Worm (Caenorhabditis elegans): ENCODE measurements around the gene grsp-4.

grsp-4 gene

ce11 chrV:7635469-7635868 is 10.7 kb downstream of the grsp-4 start, which contains the start of gene srd-29:
srd-29 (plus strand) TSS chrV:7635769.
- no peak for TF ChIP-seq drap-1 (GFP tag; optimal IDR thresholded peaks at IDR 0.05)
- no peak for TF ChIP-seq nhr-76 (tag; optimal IDR thresholded peaks at IDR 0.05)
- TF ChIP-seq tbx-8 (GFP tag; optimal IDR thresholded peaks at IDR 0.05) = no peak
- TF ChIP-seq unc-120 (tag; optimal IDR thresholded peaks at IDR 0.05; ENCODE audit: poor library complexity, severe bottlenecking) = no peak
- no peak for TF ChIP-seq mep-1 (tag; optimal IDR thresholded peaks at IDR 0.05)
- TF ChIP-seq pha-4 (tag; optimal IDR thresholded peaks at IDR 0.05) = no peak
- no peak for TF ChIP-seq ceh-39 (tag; optimal IDR thresholded peaks at IDR 0.05)
- no peak for TF ChIP-seq nhr-2 (tag; optimal IDR thresholded peaks at IDR 0.05)
- no peak for TF ChIP-seq mab-5 (tag; optimal IDR thresholded peaks at IDR 0.05)
- no peak for TF ChIP-seq ham-2 (GFP tag; optimal IDR thresholded peaks at IDR 0.05)
- TF ChIP-seq sem-2 (GFP tag; optimal IDR thresholded peaks at IDR 0.05) = no peak
- TF ChIP-seq ces-1 (GFP tag; optimal IDR thresholded peaks at IDR 0.05) = no peak
- no peak for TF ChIP-seq mls-2 (tag; optimal IDR thresholded peaks at IDR 0.05)
- no peak for TF ChIP-seq sptf-1 (tag; optimal IDR thresholded peaks at IDR 0.05)
- TF ChIP-seq bed-3 (GFP tag; optimal IDR thresholded peaks at IDR 0.05) = no peak
- no peak for TF ChIP-seq elt-1 (tag; optimal IDR thresholded peaks at IDR 0.05; ENCODE audit: borderline replicate concordance, insufficient read depth)
- TF ChIP-seq nhr-12 (tag; optimal IDR thresholded peaks at IDR 0.05) = no peak
- no peak for TF ChIP-seq blmp-1 (tag; optimal IDR thresholded peaks at IDR 0.05)
- TF ChIP-seq snpc-4 (tag; optimal IDR thresholded peaks at IDR 0.05) = no peak

ce11 chrV:7637801-7638200 is 13.0 kb downstream of the grsp-4 start, which contains the start of gene clec-45:
clec-45 (plus strand) TSS chrV:7638101.
- TF ChIP-seq unc-39 (tag; optimal IDR thresholded peaks at IDR 0.05) = no peak
- no peak for TF ChIP-seq nhr-237 (tag; optimal IDR thresholded peaks at IDR 0.05)
- TF ChIP-seq cnd-1 (tag; optimal IDR thresholded peaks at IDR 0.05) = no peak
- no peak for TF ChIP-seq nhr-12 (tag; optimal IDR thresholded peaks at IDR 0.05)
- TF ChIP-seq flh-1 (GFP tag; optimal IDR thresholded peaks at IDR 0.05) = no peak
- TF ChIP-seq lin-13 (tag; optimal IDR thresholded peaks at IDR 0.05) = no peak
- no peak for TF ChIP-seq nhr-28 (tag; optimal IDR thresholded peaks at IDR 0.05)
- no peak for TF ChIP-seq tbx-8 (GFP tag; optimal IDR thresholded peaks at IDR 0.05)
- TF ChIP-seq sptf-1 (tag; optimal IDR thresholded peaks at IDR 0.05) = no peak
- TF ChIP-seq nhr-76 (tag; optimal IDR thresholded peaks at IDR 0.05) = no peak
- TF ChIP-seq mep-1 (tag; optimal IDR thresholded peaks at IDR 0.05) = no peak
- TF ChIP-seq unc-62 (GFP tag; optimal IDR thresholded peaks at IDR 0.05) = no peak

- TF ChIP-seq nhr-28 (tag; optimal IDR thresholded peaks at IDR 0.05) (no peak), ces-1 (GFP tag; optimal IDR thresholded peaks at IDR 0.05) (no peak), sptf-1 (tag; optimal IDR thresholded peaks at IDR 0.05) (no peak), mep-1 (tag; optimal IDR thresholded peaks at IDR 0.05) (no peak), nhr-12 (tag; optimal IDR thresholded peaks at IDR 0.05) (no peak), nhr-237 (tag; optimal IDR thresholded peaks at IDR 0.05) (no peak), mab-5 (tag; optimal IDR thresholded peaks at IDR 0.05) (no peak), lin-32 (GFP tag; optimal IDR thresholded peaks at IDR 0.05) (no peak), ceh-39 (tag; optimal IDR thresholded peaks at IDR 0.05) (no peak), snpc-4 (tag; optimal IDR thresholded peaks at IDR 0.05) (no peak), hlh-1 (tag; optimal IDR thresholded peaks at IDR 0.05) (no peak), bed-3 (GFP tag; optimal IDR thresholded peaks at IDR 0.05) (no peak), ceh-43 (GFP tag; optimal IDR thresholded peaks at IDR 0.05) (no peak), unc-39 (tag; optimal IDR thresholded peaks at IDR 0.05) (no peak), nhr-2 (tag; optimal IDR thresholded peaks at IDR 0.05) (no peak), tbx-8 (GFP tag; optimal IDR thresholded peaks at IDR 0.05) (no peak), elt-3 (tag; optimal IDR thresholded peaks at IDR 0.05) (no peak), blmp-1 (tag; optimal IDR thresholded peaks at IDR 0.05) (no peak)
These were observed 14.6 kb downstream of the grsp-4 start for ce11 chrV:7639356-7639755.

ce11 chrV:7639787-7640186 is 15.0 kb downstream of the grsp-4 start, which contains the start of gene F07C4.10:
F07C4.10 (minus strand) TSS chrV:7639887.
- TF ChIP-seq mls-2 (tag; optimal IDR thresholded peaks at IDR 0.05) (no peak), flh-1 (GFP tag; optimal IDR thresholded peaks at IDR 0.05) (no peak), bed-3 (GFP tag; optimal IDR thresholded peaks at IDR 0.05) (no peak), nhr-76 (tag; optimal IDR thresholded peaks at IDR 0.05) (no peak), cnd-1 (tag; optimal IDR thresholded peaks at IDR 0.05) (no peak), tbx-8 (GFP tag; optimal IDR thresholded peaks at IDR 0.05) (no peak), drap-1 (GFP tag; optimal IDR thresholded peaks at IDR 0.05) (no peak)

- TF ChIP-seq snpc-4 (tag; optimal IDR thresholded peaks at IDR 0.05) (no peak), ham-2 (GFP tag; optimal IDR thresholded peaks at IDR 0.05) (no peak), mep-1 (tag; optimal IDR thresholded peaks at IDR 0.05) (no peak), unc-62 (GFP tag; optimal IDR thresholded peaks at IDR 0.05) (no peak), cnd-1 (tag; optimal IDR thresholded peaks at IDR 0.05) (no peak), mls-2 (tag; optimal IDR thresholded peaks at IDR 0.05) (no peak), ceh-83 (GFP tag; optimal IDR thresholded peaks at IDR 0.05) (no peak), zip-8 (tag; optimal IDR thresholded peaks at IDR 0.05) (no peak), blmp-1 (tag; optimal IDR thresholded peaks at IDR 0.05) (no peak), hlh-1 (tag; optimal IDR thresholded peaks at IDR 0.05) (no peak), nhr-76 (tag; optimal IDR thresholded peaks at IDR 0.05) (no peak), M03D4.4 (tag; optimal IDR thresholded peaks at IDR 0.05) (no peak), ztf-11 (tag; optimal IDR thresholded peaks at IDR 0.05) (no peak), lin-13 (tag; optimal IDR thresholded peaks at IDR 0.05) (no peak), ceh-43 (GFP tag; optimal IDR thresholded peaks at IDR 0.05) (no peak), flh-1 (GFP tag; optimal IDR thresholded peaks at IDR 0.05) (no peak), pha-4 (tag; optimal IDR thresholded peaks at IDR 0.05) (no peak), sptf-1 (tag; optimal IDR thresholded peaks at IDR 0.05) (no peak), lin-32 (GFP tag; optimal IDR thresholded peaks at IDR 0.05) (no peak), mab-5 (tag; optimal IDR thresholded peaks at IDR 0.05) (no peak)
These were observed 17.0 kb downstream of the grsp-4 start for ce11 chrV:7641718-7642117.

Measured in whole organism, mixed stage, embryonic.